Worm (Caenorhabditis elegans): Measurements from ENCODE around the gene R11E3.19.

DNA sequence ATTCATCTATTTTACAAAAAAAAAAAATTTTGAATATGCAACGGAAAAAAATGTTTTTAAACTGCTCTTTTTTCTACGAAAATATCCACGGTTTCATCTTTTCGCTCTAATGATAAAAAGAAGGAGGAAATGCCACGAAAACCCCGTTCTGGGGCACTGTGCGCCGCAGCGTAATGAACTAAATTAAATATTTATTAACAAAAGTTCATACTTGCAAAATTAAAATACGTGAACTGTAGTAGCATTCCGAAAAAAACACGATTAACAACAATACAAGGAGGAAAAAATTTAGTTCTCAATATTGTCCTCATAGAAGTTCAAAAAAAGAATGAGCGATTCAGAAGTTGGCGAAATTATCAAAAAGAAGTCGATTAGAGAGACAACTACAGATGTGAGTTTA lies 13.5 kb upstream of the R11E3.19 start, which contains the start of gene R11E3.1:
- TF ChIP-seq ama-1 (optimal IDR thresholded peaks at IDR 0.05) (no peak), ama-1 (GFP tag; optimal IDR thresholded peaks at IDR 0.05) (no peak), hlh-26 (GFP tag; conservative IDR thresholded peaks at IDR 0.05) (no peak), ztf-25 (GFP tag; IDR thresholded peaks at IDR 0.05) (no peak), Y67H2A.10 (GFP tag; conservative IDR thresholded peaks at IDR 0.05) (no peak), attf-6 (GFP tag; IDR thresholded peaks at IDR 0.05) (no peak), egl-44 (GFP tag; IDR thresholded peaks at IDR 0.05) (no peak)
